Fruit fly (Drosophila melanogaster) whole organism, embryonic: ENCODE results near the gene Top3beta.

Experiments used
- Abd-B ChIP-seq: fragments of 200-800 bp; sonication (Bioruptor generic); optimal IDR thresholded peaks from 2 replicates; lab custom pipeline; 2018; ENCODE audit warnings: missing biosample characterization, mild to moderate bottlenecking, missing genetic modification characterization, moderate library complexity
- CG12236 ChIP-seq: fragments of 200-800 bp; sonication (Bioruptor generic); optimal IDR thresholded peaks from 2 replicates; lab custom pipeline; 2016; ENCODE audit warnings: missing biosample characterization, missing genetic modification characterization
- CG14860 ChIP-seq: fragments of 200-800 bp; sonication (Bioruptor generic); IDR thresholded peaks from 3 replicates; pipeline ENCODE4 v1.3.6; 2022; ENCODE audit warnings: missing biosample characterization, missing genetic modification characterization; ENCODE audit not compliant: partially characterized antibody
- CG1529 ChIP-seq: fragments of 200-800 bp; sonication (Bioruptor generic); optimal IDR thresholded peaks from 3 replicates; lab custom pipeline; 2018; ENCODE audit warnings: missing biosample characterization, missing genetic modification characterization
- CG15514 ChIP-seq: fragments of 200-800 bp; sonication (Bioruptor generic); optimal IDR thresholded peaks from 3 replicates; lab custom pipeline; 2017; ENCODE audit warnings: missing biosample characterization, missing genetic modification characterization, mild to moderate bottlenecking, moderate library complexity, missing genetic modification reagents
- CG18011 ChIP-seq: fragments of 200-800 bp; sonication (Bioruptor generic); optimal IDR thresholded peaks from 2 replicates; lab custom pipeline; 2017; ENCODE audit warnings: missing biosample characterization, missing genetic modification characterization, mild to moderate bottlenecking, moderate library complexity, missing genotype
- CG30020 ChIP-seq: fragments of 200-800 bp; optimal IDR thresholded peaks from 2 replicates; lab custom pipeline; 2019; ENCODE audit warnings: missing biosample characterization, mild to moderate bottlenecking, missing genetic modification characterization, moderate library complexity
- CG3407 ChIP-seq: fragments of 200-800 bp; sonication (Bioruptor generic); optimal IDR thresholded peaks from 2 replicates; lab custom pipeline; 2018; ENCODE audit warnings: missing biosample characterization, mild to moderate bottlenecking, missing genetic modification characterization
- CG34376 ChIP-seq: fragments of 200-800 bp; sonication (Bioruptor generic); optimal IDR thresholded peaks from 2 replicates; lab custom pipeline; 2018; ENCODE audit warnings: missing biosample characterization, mild to moderate bottlenecking, missing genetic modification characterization
- CG3838 ChIP-seq: fragments of 200-800 bp; sonication (Bioruptor generic); optimal IDR thresholded peaks from 3 replicates; lab custom pipeline; 2016; ENCODE audit warnings: missing biosample characterization, missing genetic modification characterization
- CG3847 ChIP-seq: fragments of 200-800 bp; sonication (Bioruptor generic); IDR thresholded peaks from 2 replicates; pipeline ENCODE4 v1.3.6; 2022; ENCODE audit warnings: missing biosample characterization, missing genetic modification characterization
- CG4730 ChIP-seq: fragments of 200-800 bp; sonication (Bioruptor generic); IDR thresholded peaks from 2 replicates; pipeline ENCODE4 v1.3.6; 2022; ENCODE audit warnings: missing biosample characterization, missing genetic modification characterization
- CG7745 ChIP-seq: fragments of 200-800 bp; sonication (Bioruptor generic); optimal IDR thresholded peaks from 2 replicates; lab custom pipeline; 2018; ENCODE audit warnings: missing biosample characterization, mild to moderate bottlenecking, missing genetic modification characterization, moderate library complexity
- CG8290 ChIP-seq, 3 experiments: fragments of 200-800 bp; sonication (Bioruptor generic); optimal IDR thresholded peaks; 2 replicates each; lab custom pipeline; 2016 to 2019; ENCODE audit warnings: missing biosample characterization in 3 of 3, missing genetic modification characterization in 3 of 3, mild to moderate bottlenecking in 2 of 3, moderate library complexity in 1 of 3
- CG9876 ChIP-seq: fragments of 200-800 bp; sonication (Bioruptor generic); optimal IDR thresholded peaks from 2 replicates; lab custom pipeline; 2016; ENCODE audit warnings: missing biosample characterization, missing genetic modification characterization
- CTCF ChIP-seq: fragments of 200-800 bp; sonication (Bioruptor generic); optimal IDR thresholded peaks from 2 replicates; lab custom pipeline; 2017; ENCODE audit warnings: missing biosample characterization, mild to moderate bottlenecking, missing genetic modification characterization, moderate library complexity
- Camta ChIP-seq: fragments of 200-800 bp; sonication (Bioruptor generic); optimal IDR thresholded peaks from 2 replicates; lab custom pipeline; 2016; ENCODE audit warnings: missing biosample characterization, missing genetic modification characterization
- Chrac-16 ChIP-seq: fragments of 200-800 bp; sonication (Bioruptor generic); optimal IDR thresholded peaks from 3 replicates; lab custom pipeline; 2016; ENCODE audit warnings: missing biosample characterization, missing genetic modification characterization
- Dip2 ChIP-seq: fragments of 200-800 bp; sonication (Bioruptor generic); IDR thresholded peaks from 2 replicates; pipeline ENCODE4 v1.3.6; 2022; ENCODE audit warnings: missing biosample characterization, missing genetic modification characterization
- Dll ChIP-seq: fragments of 200-800 bp; sonication (Bioruptor generic); IDR thresholded peaks from 4 replicates; pipeline ENCODE4 v1.3.6; 2022; ENCODE audit warnings: missing biosample characterization, missing genetic modification characterization; ENCODE audit not compliant: partially characterized antibody
- Fer1 ChIP-seq: fragments of 200-800 bp; sonication (Bioruptor generic); optimal IDR thresholded peaks from 2 replicates; lab custom pipeline; 2017; ENCODE audit warnings: missing biosample characterization, mild to moderate bottlenecking, missing genetic modification characterization
- Lhr ChIP-seq: fragments of 200-800 bp; sonication (Bioruptor generic); optimal IDR thresholded peaks from 3 replicates; lab custom pipeline; 2017; ENCODE audit warnings: mild to moderate bottlenecking, missing biosample characterization, missing genetic modification reagents, missing genetic modification characterization
- Lim3 ChIP-seq: fragments of 200-800 bp; sonication (Bioruptor generic); IDR thresholded peaks from 2 replicates; pipeline ENCODE4 v1.3.6; 2022; ENCODE audit warnings: missing biosample characterization, missing genetic modification characterization
- Taf1 ChIP-seq: fragments of 200-800 bp; sonication (Bioruptor generic); IDR thresholded peaks from 2 replicates; pipeline ENCODE4 v1.3.6; 2022; ENCODE audit warnings: missing biosample characterization, missing genetic modification characterization
- Vsx1 ChIP-seq: fragments of 200-800 bp; sonication (Bioruptor generic); optimal IDR thresholded peaks from 2 replicates; lab custom pipeline; 2017; ENCODE audit warnings: missing biosample characterization, mild to moderate bottlenecking, missing genetic modification characterization, missing genetic modification reagents
- cato ChIP-seq: fragments of 200-800 bp; sonication (Bioruptor generic); optimal IDR thresholded peaks from 2 replicates; lab custom pipeline; 2016; ENCODE audit warnings: missing biosample characterization, missing genetic modification characterization, borderline replicate concordance
- chn ChIP-seq: fragments of 200-800 bp; sonication (Bioruptor generic); optimal IDR thresholded peaks from 2 replicates; lab custom pipeline; 2016; ENCODE audit warnings: missing biosample characterization, missing genetic modification characterization
- dmrt11E ChIP-seq: fragments of 200-800 bp; sonication (Bioruptor generic); optimal IDR thresholded peaks from 3 replicates; lab custom pipeline; 2018; ENCODE audit warnings: missing biosample characterization, mild to moderate bottlenecking, missing genetic modification characterization, moderate library complexity
- esg ChIP-seq: fragments of 200-800 bp; sonication (Bioruptor generic); conservative IDR thresholded peaks from 2 replicates; pipeline ENCODE4 v1.3.6; 2022; ENCODE audit warnings: missing biosample characterization, missing genetic modification characterization
- fd64A ChIP-seq: fragments of 200-800 bp; sonication (Bioruptor generic); optimal IDR thresholded peaks from 3 replicates; lab custom pipeline; 2018; ENCODE audit warnings: missing biosample characterization, mild to moderate bottlenecking, missing genetic modification characterization
- gcm ChIP-seq: fragments of 200-800 bp; sonication (Bioruptor generic); optimal IDR thresholded peaks from 2 replicates; lab custom pipeline; 2019; ENCODE audit warnings: missing biosample characterization, mild to moderate bottlenecking, missing genetic modification characterization, moderate library complexity
- gt ChIP-seq: fragments of 200-800 bp; sonication (Bioruptor generic); IDR thresholded peaks from 2 replicates; pipeline ENCODE4 v1.3.6; 2022; ENCODE audit warnings: missing biosample characterization, missing genetic modification characterization
- lbe ChIP-seq: fragments of 200-800 bp; sonication (Bioruptor generic); optimal IDR thresholded peaks from 2 replicates; lab custom pipeline; 2016; ENCODE audit warnings: missing biosample characterization, mild to moderate bottlenecking, missing genetic modification characterization
- nom ChIP-seq: fragments of 200-800 bp; sonication (Bioruptor generic); optimal IDR thresholded peaks from 2 replicates; lab custom pipeline; 2017; ENCODE audit warnings: missing biosample characterization, missing genetic modification characterization, mild to moderate bottlenecking, moderate library complexity, missing genetic modification reagents
- org-1 ChIP-seq: fragments of 200-800 bp; sonication (Bioruptor generic); optimal IDR thresholded peaks from 2 replicates; lab custom pipeline; 2017; ENCODE audit warnings: missing biosample characterization, missing genetic modification characterization
- peb ChIP-seq: fragments of 200-800 bp; sonication (Bioruptor generic); IDR thresholded peaks from 2 replicates; pipeline ENCODE4 v1.3.6; 2022; ENCODE audit warnings: missing biosample characterization, missing genetic modification characterization
- pnt ChIP-seq: fragments of 200-800 bp; sonication (Bioruptor generic); optimal IDR thresholded peaks from 3 replicates; lab custom pipeline; 2016; ENCODE audit warnings: missing biosample characterization, missing genetic modification characterization
- pum ChIP-seq: fragments of 200-800 bp; sonication (Bioruptor generic); optimal IDR thresholded peaks from 2 replicates; lab custom pipeline; 2016; ENCODE audit warnings: missing biosample characterization, missing genetic modification characterization
- pzg ChIP-seq: fragments of 200-800 bp; sonication (Bioruptor generic); optimal IDR thresholded peaks from 3 replicates; lab custom pipeline; 2018; ENCODE audit warnings: missing biosample characterization, mild to moderate bottlenecking, missing genetic modification characterization, moderate library complexity
- repo ChIP-seq: fragments of 200-800 bp; sonication (Bioruptor generic); optimal IDR thresholded peaks from 2 replicates; lab custom pipeline; 2016; ENCODE audit warnings: missing biosample characterization, missing genetic modification characterization
- run ChIP-seq: fragments of 200-800 bp; sonication (Bioruptor generic); optimal IDR thresholded peaks from 3 replicates; lab custom pipeline; 2018; ENCODE audit warnings: missing biosample characterization, mild to moderate bottlenecking, missing genetic modification characterization
- schlank ChIP-seq: fragments of 200-800 bp; sonication (Bioruptor generic); optimal IDR thresholded peaks from 2 replicates; lab custom pipeline; 2018; ENCODE audit warnings: missing biosample characterization, mild to moderate bottlenecking, missing genetic modification characterization
- sd ChIP-seq: fragments of 200-800 bp; sonication (Bioruptor generic); optimal IDR thresholded peaks from 3 replicates; lab custom pipeline; 2018; ENCODE audit warnings: missing biosample characterization, mild to moderate bottlenecking, missing genetic modification characterization, moderate library complexity
- sens ChIP-seq: fragments of 200-800 bp; sonication (Bioruptor generic); peaks from one replicate; lab custom pipeline; 2016; ENCODE audit warnings: missing biosample characterization, missing genetic modification characterization
- sug ChIP-seq: fragments of 200-800 bp; optimal IDR thresholded peaks from 2 replicates; lab custom pipeline; 2019; ENCODE audit warnings: missing biosample characterization, mild to moderate bottlenecking, missing genetic modification characterization, moderate library complexity
- tap ChIP-seq: fragments of 200-800 bp; optimal IDR thresholded peaks from 3 replicates; lab custom pipeline; 2019; ENCODE audit warnings: missing biosample characterization, mild to moderate bottlenecking, missing genetic modification characterization, moderate library complexity
- twi ChIP-seq: fragments of 200-800 bp; optimal IDR thresholded peaks from 2 replicates; lab custom pipeline; 2019; ENCODE audit warnings: missing biosample characterization, mild to moderate bottlenecking, missing genetic modification characterization, moderate library complexity
- wdn ChIP-seq: fragments of 200-800 bp; sonication (Bioruptor generic); IDR thresholded peaks from 2 replicates; pipeline ENCODE4 v1.3.6; 2022; ENCODE audit warnings: missing biosample characterization, missing genetic modification characterization
- z ChIP-seq: fragments of 200-800 bp; sonication (Bioruptor generic); IDR thresholded peaks from 3 replicates; pipeline ENCODE4 v1.3.6; 2022; ENCODE audit warnings: missing biosample characterization, missing genetic modification characterization
- zen2 ChIP-seq: fragments of 200-800 bp; sonication (Bioruptor generic); IDR thresholded peaks from 3 replicates; pipeline ENCODE4 v1.3.6; 2022; ENCODE audit warnings: missing biosample characterization, missing genetic modification characterization; ENCODE audit not compliant: partially characterized antibody

Top3beta gene

DNA sequence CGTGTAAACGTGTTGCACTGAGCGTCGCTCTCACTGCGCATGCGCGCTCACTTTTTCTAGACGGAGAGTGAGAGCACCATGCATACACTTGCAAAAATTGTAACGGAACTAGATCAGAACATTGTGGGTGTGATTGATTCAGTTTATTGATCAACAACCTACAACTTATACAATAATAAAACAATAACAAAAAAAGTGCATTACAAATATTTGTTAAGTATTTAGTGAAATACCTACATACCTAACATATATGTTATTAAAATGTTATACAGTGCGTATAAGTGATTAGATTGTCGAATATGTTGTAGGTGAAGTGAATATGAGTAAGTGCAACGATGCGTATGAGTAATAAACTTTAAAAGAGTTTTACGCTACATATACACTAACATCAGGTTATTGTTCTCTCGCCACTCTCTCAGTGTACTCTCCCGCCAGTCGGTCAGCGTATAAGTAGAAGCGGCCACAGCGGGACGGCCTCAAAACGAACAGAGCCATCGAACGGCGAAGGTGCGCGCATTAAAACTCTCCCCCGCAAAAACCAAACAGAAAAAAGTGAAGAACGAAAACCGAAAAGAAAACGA is 42.7 kb upstream of the Top3beta start, which contains the start of gene CG42240 (continued):
- TF ChIP-seq pnt (GFP tag; lab: Kevin White, UChicago) (peak; percentile 67), gt (GFP tag; lab: Robert Waterston, UW) (0 out of 2 replicates have a peak, but pooled peaks have one; percentile 23), CG12236 (GFP tag; lab: Kevin White, UChicago) (peak; percentile 74), Vsx1 (GFP tag; lab: Kevin White, UChicago) (peak; percentile 78), CG15514 (peak; percentile 75), twi (tag; lab: Kevin White, UChicago) (peak; percentile 83), CG3847 (GFP tag; lab: Robert Waterston, UW) (peak; percentile 72), CG8290 (GFP tag; optimal IDR thresholded peaks at IDR 0.05; lab: Kevin White, UChicago) (peak; percentile 29), CG8290 (tag; optimal IDR thresholded peaks at IDR 0.05; lab: Kevin White, UChicago) (peak; percentile 72 to 81), Camta (GFP tag; lab: Kevin White, UChicago) (peak; percentile 86), chn (GFP tag; lab: Kevin White, UChicago) (peak; percentile 88), CG34376 (peak; percentile 87), lbe (GFP tag; lab: Kevin White, UChicago) (peak; percentile 81), CG7745 (tag; lab: Kevin White, UChicago) (no peak), Taf1 (peak; percentile 19; the same call in 1 of the 2 replicates), gcm (peak; percentile 91), zen2 (GFP tag; lab: Robert Waterston, UW) (no peak), CG9876 (peak; percentile 13), peb (GFP tag; lab: Robert Waterston, UW) (peak; percentile 65), sug (tag; lab: Kevin White, UChicago) (peak; percentile 87), wdn (GFP tag; lab: Robert Waterston, UW) (0 out of 2 replicates have a peak, but pooled peaks have one; percentile 19), CG4730 (GFP tag; lab: Robert Waterston, UW) (peak; percentile 67), CG3838 (GFP tag; lab: Kevin White, UChicago) (peak; percentile 52), pzg (GFP tag; lab: Kevin White, UChicago) (no peak), z (GFP tag; lab: Robert Waterston, UW) (no peak), Abd-B (GFP tag; lab: Kevin White, UChicago) (peak; percentile 81), nom (GFP tag; lab: Kevin White, UChicago) (peak; percentile 83), Fer1 (GFP tag; lab: Kevin White, UChicago) (peak; percentile 93), cato (GFP tag; lab: Kevin White, UChicago) (peak; percentile 81), pum (GFP tag; lab: Kevin White, UChicago) (peak; percentile 86), Chrac-16 (peak; percentile 88), repo (peak; percentile 55), schlank (tag; lab: Kevin White, UChicago) (peak; percentile 14), Dip2 (GFP tag; lab: Robert Waterston, UW) (no peak), Lhr (peak; percentile 77), sd (tag; lab: Kevin White, UChicago) (no peak), fd64A (GFP tag; lab: Kevin White, UChicago) (peak; percentile 73), dmrt11E (peak; percentile 72), org-1 (GFP tag; lab: Kevin White, UChicago) (peak; percentile 92), esg (GFP tag; lab: Robert Waterston, UW) (peak; percentile 86), CG30020 (peak; percentile 71), CG14860 (GFP tag; lab: Robert Waterston, UW) (no peak), sens (GFP tag; lab: Kevin White, UChicago) (peak; percentile 99), CG3407 (peak; percentile 87), CTCF (GFP tag; lab: Kevin White, UChicago) (no peak), tap (tag; lab: Kevin White, UChicago) (peak; percentile 86), CG18011 (GFP tag; lab: Kevin White, UChicago) (peak; percentile 74), run (tag; lab: Kevin White, UChicago) (peak; percentile 84), Dll (GFP tag; lab: Robert Waterston, UW) (no peak), Lim3 (GFP tag; lab: Robert Waterston, UW) (peak; percentile 46; the same call in 1 of the 2 replicates), CG1529 (peak; percentile 93)
